Fruit fly (Drosophila melanogaster) whole organism, embryonic: ENCODE measurements around the gene CNPYb.

Source experiments
- Abd-B ChIP-seq: fragments of 200-800 bp; sonication (Bioruptor generic); optimal IDR thresholded peaks from 2 replicates; lab custom pipeline; 2018; ENCODE audit warnings: missing biosample characterization, mild to moderate bottlenecking, missing genetic modification characterization, moderate library complexity
- Adf1 ChIP-seq: fragments of 200-800 bp; sonication (Bioruptor generic); IDR thresholded peaks from 2 replicates; pipeline ENCODE4 v1.3.6; 2022; ENCODE audit warnings: missing biosample characterization, missing genetic modification characterization
- Bgb ChIP-seq: fragments of 200-800 bp; sonication (Bioruptor generic); IDR thresholded peaks from 2 replicates; pipeline ENCODE4 v1.3.6; 2022; ENCODE audit warnings: missing biosample characterization, missing genetic modification characterization; ENCODE audit not compliant: partially characterized antibody
- CG10462 ChIP-seq: fragments of 200-800 bp; sonication (Bioruptor generic); optimal IDR thresholded peaks from 2 replicates; lab custom pipeline; 2016; ENCODE audit warnings: missing biosample characterization, missing genetic modification characterization
- CG11456 ChIP-seq: fragments of 200-800 bp; sonication (Bioruptor generic); IDR thresholded peaks from 3 replicates; pipeline ENCODE4 v1.3.6; 2022; ENCODE audit warnings: missing biosample characterization, missing genetic modification characterization
- CG11695 ChIP-seq: fragments of 200-800 bp; sonication (Bioruptor generic); IDR thresholded peaks from 3 replicates; pipeline ENCODE4 v1.3.6; 2022; ENCODE audit warnings: missing biosample characterization, missing genetic modification characterization
- CG12391 ChIP-seq: fragments of 200-800 bp; sonication (Bioruptor generic); optimal IDR thresholded peaks from 3 replicates; lab custom pipeline; 2018; ENCODE audit warnings: missing biosample characterization, mild to moderate bottlenecking, missing genetic modification characterization, moderate library complexity
- CG14860 ChIP-seq: fragments of 200-800 bp; sonication (Bioruptor generic); IDR thresholded peaks from 3 replicates; pipeline ENCODE4 v1.3.6; 2022; ENCODE audit warnings: missing biosample characterization, missing genetic modification characterization; ENCODE audit not compliant: partially characterized antibody
- CG15073 ChIP-seq: fragments of 200-800 bp; sonication (Bioruptor generic); optimal IDR thresholded peaks from 2 replicates; lab custom pipeline; 2016; ENCODE audit warnings: missing biosample characterization, missing genetic modification characterization
- CG15696 ChIP-seq: fragments of 200-800 bp; sonication (Bioruptor generic); optimal IDR thresholded peaks from 2 replicates; lab custom pipeline; 2019; ENCODE audit warnings: missing biosample characterization, mild to moderate bottlenecking, missing genetic modification characterization, moderate library complexity
- CG16815 ChIP-seq: fragments of 200-800 bp; sonication (Bioruptor generic); optimal IDR thresholded peaks from 3 replicates; lab custom pipeline; 2017; ENCODE audit warnings: missing biosample characterization, mild to moderate bottlenecking, missing genetic modification characterization
- CG17568 ChIP-seq: fragments of 200-800 bp; sonication (Bioruptor generic); optimal IDR thresholded peaks from 2 replicates; lab custom pipeline; 2018; ENCODE audit warnings: missing biosample characterization, mild to moderate bottlenecking, missing genetic modification characterization, moderate library complexity
- CG17612 ChIP-seq: fragments of 200-800 bp; sonication (Bioruptor generic); IDR thresholded peaks from 2 replicates; pipeline ENCODE4 v1.3.6; 2022; ENCODE audit warnings: missing biosample characterization, missing genetic modification characterization
- CG18011 ChIP-seq: fragments of 200-800 bp; sonication (Bioruptor generic); optimal IDR thresholded peaks from 2 replicates; lab custom pipeline; 2017; ENCODE audit warnings: missing biosample characterization, missing genetic modification characterization, mild to moderate bottlenecking, moderate library complexity, missing genotype
- CG18764 ChIP-seq: fragments of 200-800 bp; sonication (Bioruptor generic); optimal IDR thresholded peaks from 3 replicates; lab custom pipeline; 2016; ENCODE audit warnings: missing biosample characterization, missing genetic modification characterization
- CG32767 ChIP-seq: fragments of 200-800 bp; sonication (Bioruptor generic); IDR thresholded peaks from 2 replicates; pipeline ENCODE4 v1.3.6; 2022; ENCODE audit warnings: missing biosample characterization, missing genetic modification characterization
- CG4282 ChIP-seq: fragments of 200-800 bp; sonication (Bioruptor generic); optimal IDR thresholded peaks from 2 replicates; lab custom pipeline; 2016; ENCODE audit warnings: missing biosample characterization, missing genetic modification characterization
- CG4730 ChIP-seq: fragments of 200-800 bp; sonication (Bioruptor generic); IDR thresholded peaks from 2 replicates; pipeline ENCODE4 v1.3.6; 2022; ENCODE audit warnings: missing biosample characterization, missing genetic modification characterization
- CG6683 ChIP-seq: fragments of 200-800 bp; sonication (Bioruptor generic); optimal IDR thresholded peaks from 2 replicates; lab custom pipeline; 2017; ENCODE audit warnings: missing biosample characterization, mild to moderate bottlenecking, missing genetic modification characterization, missing genetic modification reagents
- CG6854 ChIP-seq: fragments of 200-800 bp; sonication (Bioruptor generic); optimal IDR thresholded peaks from 3 replicates; lab custom pipeline; 2017; ENCODE audit warnings: missing biosample characterization, mild to moderate bottlenecking, missing genetic modification characterization
- CG7928 ChIP-seq: fragments of 200-800 bp; sonication (Bioruptor generic); optimal IDR thresholded peaks from 2 replicates; lab custom pipeline; 2017; ENCODE audit warnings: missing biosample characterization, mild to moderate bottlenecking, missing genetic modification characterization
- CG9437 ChIP-seq: fragments of 200-800 bp; sonication (Bioruptor generic); optimal IDR thresholded peaks from 2 replicates; lab custom pipeline; 2018; ENCODE audit warnings: missing biosample characterization, mild to moderate bottlenecking, missing genetic modification characterization
- CTCF ChIP-seq: fragments of 200-800 bp; sonication (Bioruptor generic); optimal IDR thresholded peaks from 2 replicates; lab custom pipeline; 2017; ENCODE audit warnings: missing biosample characterization, mild to moderate bottlenecking, missing genetic modification characterization, moderate library complexity
- Dip3 ChIP-seq: fragments of 200-800 bp; sonication (Bioruptor generic); optimal IDR thresholded peaks from 3 replicates; lab custom pipeline; 2016; ENCODE audit warnings: missing biosample characterization, missing genetic modification characterization
- HLH3B ChIP-seq: fragments of 200-800 bp; sonication (Bioruptor generic); IDR thresholded peaks from 2 replicates; pipeline ENCODE4 v1.3.6; 2022; ENCODE audit warnings: missing biosample characterization, missing genetic modification characterization
- HmgZ ChIP-seq: fragments of 200-800 bp; sonication (Bioruptor generic); optimal IDR thresholded peaks from 2 replicates; lab custom pipeline; 2018; ENCODE audit warnings: missing biosample characterization, mild to moderate bottlenecking, missing genetic modification characterization
- Hr51 ChIP-seq, 2 experiments: fragments of 200-800 bp; sonication (Bioruptor generic); optimal IDR thresholded peaks; 2 replicates in 1 of 2; 3 replicates in 1 of 2; lab custom pipeline; 2016 to 2018; ENCODE audit warnings: missing biosample characterization in 2 of 2, missing genetic modification characterization in 2 of 2, mild to moderate bottlenecking in 1 of 2, moderate library complexity in 1 of 2
- MBD-R2 ChIP-seq: fragments of 200-800 bp; sonication (Bioruptor generic); IDR thresholded peaks from 2 replicates; pipeline ENCODE4 v1.3.6; 2022; ENCODE audit warnings: missing biosample characterization, missing genetic modification characterization
- Med ChIP-seq: fragments of 200-800 bp; sonication (Bioruptor generic); peaks from one replicate; lab custom pipeline; 2016; ENCODE audit warnings: missing biosample characterization, missing genetic modification characterization, mild to moderate bottlenecking, inconsistent platforms, moderate library complexity
- Nf-YC ChIP-seq: fragments of 200-800 bp; optimal IDR thresholded peaks from 3 replicates; lab custom pipeline; 2019; ENCODE audit warnings: missing biosample characterization, mild to moderate bottlenecking, missing genetic modification characterization, moderate library complexity
- NfI ChIP-seq: fragments of 200-800 bp; sonication (Bioruptor generic); optimal IDR thresholded peaks from 3 replicates; lab custom pipeline; 2018; ENCODE audit warnings: missing biosample characterization, mild to moderate bottlenecking, missing genetic modification characterization, moderate library complexity
- Sin3A ChIP-seq: fragments of >200 bp; optimal IDR thresholded peaks from 2 replicates; lab custom pipeline; 2018
- Sry-δ ChIP-seq: fragments of 200-800 bp; sonication (Bioruptor generic); optimal IDR thresholded peaks from 2 replicates; lab custom pipeline; 2016; ENCODE audit warnings: missing biosample characterization, missing genetic modification characterization
- cato ChIP-seq: fragments of 200-800 bp; sonication (Bioruptor generic); optimal IDR thresholded peaks from 2 replicates; lab custom pipeline; 2016; ENCODE audit warnings: missing biosample characterization, missing genetic modification characterization, borderline replicate concordance
- caup ChIP-seq: fragments of 200-800 bp; sonication (Bioruptor generic); optimal IDR thresholded peaks from 3 replicates; lab custom pipeline; 2017; ENCODE audit warnings: missing biosample characterization, mild to moderate bottlenecking, missing genetic modification characterization, moderate library complexity; ENCODE audit not compliant: severe bottlenecking
- chinmo ChIP-seq: fragments of 200-800 bp; sonication (Bioruptor generic); IDR thresholded peaks from 4 replicates; pipeline ENCODE4 v1.3.6; 2022; ENCODE audit warnings: missing biosample characterization, missing genetic modification characterization; ENCODE audit not compliant: partially characterized antibody
- dan ChIP-seq: fragments of 200-800 bp; sonication (Bioruptor generic); IDR thresholded peaks from 2 replicates; pipeline ENCODE4 v1.3.6; 2022; ENCODE audit warnings: missing biosample characterization, missing genetic modification characterization
- dmrt11E ChIP-seq: fragments of 200-800 bp; sonication (Bioruptor generic); optimal IDR thresholded peaks from 3 replicates; lab custom pipeline; 2018; ENCODE audit warnings: missing biosample characterization, mild to moderate bottlenecking, missing genetic modification characterization, moderate library complexity
- en ChIP-seq: fragments of 200-800 bp; sonication (Bioruptor generic); optimal IDR thresholded peaks from 2 replicates; lab custom pipeline; 2016; ENCODE audit warnings: missing biosample characterization, missing genetic modification characterization
- fd102C ChIP-seq: fragments of 200-800 bp; sonication (Bioruptor generic); optimal IDR thresholded peaks from 2 replicates; lab custom pipeline; 2018; ENCODE audit warnings: missing biosample characterization, mild to moderate bottlenecking, missing genetic modification characterization, moderate library complexity
- gcm ChIP-seq: fragments of 200-800 bp; sonication (Bioruptor generic); optimal IDR thresholded peaks from 2 replicates; lab custom pipeline; 2019; ENCODE audit warnings: missing biosample characterization, mild to moderate bottlenecking, missing genetic modification characterization, moderate library complexity
- gfzf ChIP-seq: fragments of 200-800 bp; sonication (Bioruptor generic); optimal IDR thresholded peaks from 2 replicates; lab custom pipeline; 2016; ENCODE audit warnings: missing biosample characterization, mild to moderate bottlenecking, missing genetic modification characterization, moderate library complexity
- ham ChIP-seq: fragments of 200-800 bp; sonication (Bioruptor generic); IDR thresholded peaks from 2 replicates; pipeline ENCODE4 v1.3.6; 2022; ENCODE audit warnings: missing biosample characterization, missing genetic modification characterization
- jing ChIP-seq: fragments of 200-800 bp; sonication (Bioruptor generic); optimal IDR thresholded peaks from 2 replicates; lab custom pipeline; 2018; ENCODE audit warnings: missing biosample characterization, mild to moderate bottlenecking, missing genetic modification characterization
- repo ChIP-seq: fragments of 200-800 bp; sonication (Bioruptor generic); optimal IDR thresholded peaks from 2 replicates; lab custom pipeline; 2016; ENCODE audit warnings: missing biosample characterization, missing genetic modification characterization
- scrt ChIP-seq: fragments of 200-800 bp; sonication (Bioruptor generic); optimal IDR thresholded peaks from 2 replicates; lab custom pipeline; 2018; ENCODE audit warnings: missing biosample characterization, mild to moderate bottlenecking, missing genetic modification characterization, moderate library complexity
- shn ChIP-seq: fragments of 200-800 bp; sonication (Bioruptor generic); optimal IDR thresholded peaks from 3 replicates; lab custom pipeline; 2016; ENCODE audit warnings: missing biosample characterization, missing genetic modification characterization
- slp2 ChIP-seq: fragments of 200-800 bp; sonication (Bioruptor generic); optimal IDR thresholded peaks from 2 replicates; lab custom pipeline; 2016; ENCODE audit warnings: missing biosample characterization, missing genetic modification characterization
- so ChIP-seq: fragments of 200-800 bp; sonication (Bioruptor generic); IDR thresholded peaks from 3 replicates; pipeline ENCODE4 v1.3.6; 2022; ENCODE audit warnings: missing biosample characterization, missing genetic modification characterization
- trh ChIP-seq: fragments of 200-800 bp; sonication (Bioruptor generic); optimal IDR thresholded peaks from 2 replicates; lab custom pipeline; 2016; ENCODE audit warnings: missing biosample characterization, missing genetic modification characterization
- zen2 ChIP-seq: fragments of 200-800 bp; sonication (Bioruptor generic); IDR thresholded peaks from 3 replicates; pipeline ENCODE4 v1.3.6; 2022; ENCODE audit warnings: missing biosample characterization, missing genetic modification characterization; ENCODE audit not compliant: partially characterized antibody

The CNPYb gene

dm6 chr3L:19071173-19071844, 24.7 kb downstream of the CNPYb start (continued):
- TF ChIP-seq CG14860 (GFP tag; lab: Robert Waterston, UW) = no peak
- TF ChIP-seq CG18764 (GFP tag; lab: Kevin White, UChicago) = no peak
- TF ChIP-seq CG15073 (GFP tag; lab: Kevin White, UChicago) = no peak
- no peak for TF ChIP-seq MBD-R2 (GFP tag; lab: Robert Waterston, UW)
- TF ChIP-seq en (GFP tag; lab: Kevin White, UChicago) = no peak
- TF ChIP-seq Hr51 (GFP tag; optimal IDR thresholded peaks at IDR 0.05; lab: Kevin White, UChicago) = no peak
- no peak for TF ChIP-seq cato
- no peak for TF ChIP-seq Sry-δ (GFP tag; lab: Kevin White, UChicago)
- TF ChIP-seq so (GFP tag; lab: Robert Waterston, UW) = no peak
- no peak for TF ChIP-seq ham (GFP tag; lab: Robert Waterston, UW)
- TF ChIP-seq scrt (GFP tag; lab: Kevin White, UChicago) = peak; percentile 38
- no peak for TF ChIP-seq trh (GFP tag; lab: Kevin White, UChicago)
- TF ChIP-seq CG6683 (GFP tag; lab: Kevin White, UChicago) = no peak
- TF ChIP-seq CG17568 = peak; percentile 28
- no peak for TF ChIP-seq CG32767
- no peak for TF ChIP-seq CG11456 (GFP tag; lab: Robert Waterston, UW)
- TF ChIP-seq dan (GFP tag; lab: Robert Waterston, UW) = no peak
- TF ChIP-seq Abd-B (GFP tag; lab: Kevin White, UChicago) = no peak
- no peak for TF ChIP-seq gfzf
- no peak for TF ChIP-seq HmgZ
- no peak for TF ChIP-seq CG4282 (GFP tag; lab: Kevin White, UChicago)
- no peak for TF ChIP-seq slp2 (GFP tag; lab: Kevin White, UChicago)
- TF ChIP-seq CG6854 (GFP tag; lab: Kevin White, UChicago) = no peak
- peak; percentile 86 for TF ChIP-seq chinmo (GFP tag; lab: Robert Waterston, UW)
- TF ChIP-seq jing (GFP tag; lab: Kevin White, UChicago) = no peak
- no peak for TF ChIP-seq CG10462 (GFP tag; lab: Kevin White, UChicago)
- peak; percentile 18; the same call in 1 of the 2 replicates for TF ChIP-seq HLH3B (GFP tag; lab: Robert Waterston, UW)
- TF ChIP-seq CG15696 (tag; lab: Kevin White, UChicago) = no peak
- no peak for TF ChIP-seq zen2 (GFP tag; lab: Robert Waterston, UW)
- peak; percentile 45 for TF ChIP-seq caup (GFP tag; lab: Kevin White, UChicago)
- no peak for TF ChIP-seq NfI (GFP tag; lab: Kevin White, UChicago)

dm6 chr3L:19063410-19063752, 32.6 kb downstream of the CNPYb start:
- TF ChIP-seq CG17612 (GFP tag; lab: Robert Waterston, UW) (no peak), Med (GFP tag; lab: Kevin White, UChicago) (no peak), shn (GFP tag; lab: Kevin White, UChicago) (no peak), Sin3A (lab: Kevin White, UChicago) (no peak), CG7928 (peak; percentile 14), HmgZ (no peak), CG9437 (peak; percentile 62), CG18011 (no peak), dmrt11E (no peak), Bgb (GFP tag; lab: Robert Waterston, UW) (0 out of 2 replicates have a peak, but pooled peaks have one; percentile 12), repo (GFP tag; lab: Kevin White, UChicago) (no peak), CG11695 (0 out of 3 replicates have a peak, but pooled peaks have one; percentile 24), CTCF (GFP tag; lab: Kevin White, UChicago) (no peak), Nf-YC (tag; lab: Kevin White, UChicago) (no peak), CG4730 (no peak), CG12391 (tag; lab: Kevin White, UChicago) (no peak), Dip3 (GFP tag; lab: Kevin White, UChicago) (no peak), gcm (GFP tag; lab: Kevin White, UChicago) (no peak), fd102C (no peak), so (GFP tag; lab: Robert Waterston, UW) (0 out of 3 replicates have a peak, but pooled peaks have one; percentile 55), Adf1 (GFP tag; lab: Robert Waterston, UW) (no peak), CG16815 (GFP tag; lab: Kevin White, UChicago) (no peak)
